Fruit fly (Drosophila melanogaster): ENCODE results near the gene mil.

mil gene

dm6 chr3R:27925971-27926533 is 13.8 kb downstream of the mil start (continued):
- no peak for TF ChIP-seq CG15336 (GFP tag; IDR thresholded peaks at IDR 0.05)
- TF ChIP-seq cyc (GFP tag; optimal IDR thresholded peaks at IDR 0.05) = peak; percentile 27
- peak; percentile 44 for TF ChIP-seq Hr4 (GFP tag; optimal IDR thresholded peaks at IDR 0.05)
- TF ChIP-seq CG8632 (GFP tag; optimal IDR thresholded peaks at IDR 0.05) = no peak
- TF ChIP-seq Met (GFP tag; optimal IDR thresholded peaks at IDR 0.05) = no peak
- peak; percentile 61 for TF ChIP-seq svp (GFP tag)
- no peak for TF ChIP-seq CG11294 (GFP tag; IDR thresholded peaks at IDR 0.05)
- TF ChIP-seq CG10669 (GFP tag; optimal IDR thresholded peaks at IDR 0.05) = no peak
- no peak for TF ChIP-seq vri (GFP tag; optimal IDR thresholded peaks at IDR 0.05)
- TF ChIP-seq dac (GFP tag; optimal IDR thresholded peaks at IDR 0.05) = no peak
- TF ChIP-seq Eip75B (GFP tag; optimal IDR thresholded peaks at IDR 0.05) = no peak
- no peak for TF ChIP-seq OdsH (GFP tag; optimal IDR thresholded peaks at IDR 0.05)
- TF ChIP-seq fd59A (GFP tag; optimal IDR thresholded peaks at IDR 0.05) = peak; percentile 10
- TF ChIP-seq CG31627 (GFP tag; optimal IDR thresholded peaks at IDR 0.05) = peak; percentile 35

dm6 chr3R:27926738-27927215 is 14.5 kb downstream of the mil start:
- TF ChIP-seq CG16779 (tag; optimal IDR thresholded peaks at IDR 0.05) (no peak), Lpt (GFP tag; optimal IDR thresholded peaks at IDR 0.05) (no peak), Blimp-1 (GFP tag; optimal IDR thresholded peaks at IDR 0.05) (no peak), Eip93F (GFP tag; optimal IDR thresholded peaks at IDR 0.05) (peak; percentile 77), CG6792 (GFP tag; optimal IDR thresholded peaks at IDR 0.05) (no peak), pdm3 (GFP tag; optimal IDR thresholded peaks at IDR 0.05) (no peak), CG3919 (GFP tag; optimal IDR thresholded peaks at IDR 0.05) (no peak), Eip78C (GFP tag) (no peak), achi (GFP tag; optimal IDR thresholded peaks at IDR 0.05) (no peak), CG6163 (GFP tag; IDR thresholded peaks at IDR 0.05) (no peak), esn (GFP tag; optimal IDR thresholded peaks at IDR 0.05) (no peak), fd59A (GFP tag; optimal IDR thresholded peaks at IDR 0.05) (no peak), Hr38 (GFP tag; optimal IDR thresholded peaks at IDR 0.05) (no peak), Sox14 (GFP tag; optimal IDR thresholded peaks at IDR 0.05) (peak; percentile 20), eg (GFP tag; IDR thresholded peaks at IDR 0.05) (0 out of 3 replicates have a peak, but pooled peaks have one; percentile 29), svp (GFP tag) (peak; percentile 57), CG10669 (GFP tag; optimal IDR thresholded peaks at IDR 0.05) (no peak), vri (GFP tag; optimal IDR thresholded peaks at IDR 0.05) (peak; percentile 93), Ets96B (tag; optimal IDR thresholded peaks at IDR 0.05) (no peak)

dm6 chr3R:27928140-27928539 is 15.9 kb downstream of the mil start, which contains the start of gene nenya:
TSS of gene nenya (minus strand) at chr3R:27928174.
- TF ChIP-seq svp (GFP tag) (peak; percentile 67), Eip78C (GFP tag) (peak; percentile 43), spab (GFP tag; optimal IDR thresholded peaks at IDR 0.05) (no peak), esn (GFP tag; optimal IDR thresholded peaks at IDR 0.05) (peak; percentile 5)

- TF ChIP-seq Eip93F (GFP tag; optimal IDR thresholded peaks at IDR 0.05) = peak; percentile 71
- peak; percentile 87 for TF ChIP-seq svp (GFP tag)
- TF ChIP-seq CG16779 (tag; optimal IDR thresholded peaks at IDR 0.05) = peak; percentile 42
- TF ChIP-seq ss (GFP tag; optimal IDR thresholded peaks at IDR 0.05) = peak in 1 of 2 experiments; percentile 16
- peak; percentile 13 for TF ChIP-seq Eip78C (GFP tag)
- TF ChIP-seq Lpt (GFP tag; optimal IDR thresholded peaks at IDR 0.05) = no peak
- peak; percentile 1 for TF ChIP-seq CG6854 (GFP tag; optimal IDR thresholded peaks at IDR 0.05)
- TF ChIP-seq CG10631 (GFP tag; optimal IDR thresholded peaks at IDR 0.05) = no peak
- TF ChIP-seq CG6276 (GFP tag; optimal IDR thresholded peaks at IDR 0.05) = peak; percentile 13
- peak; percentile 91 for TF ChIP-seq vri (GFP tag; optimal IDR thresholded peaks at IDR 0.05)
- no peak for TF ChIP-seq topi (GFP tag; optimal IDR thresholded peaks at IDR 0.05)
Measured at dm6 chr3R:27928984-27929924, 17.0 kb downstream of the mil start.
